Fruit fly (Drosophila melanogaster) whole organism, pupa: ENCODE measurements around the gene CG5810.

Source experiments
- CG10348 ChIP-seq: fragments of 200-800 bp; sonication (Bioruptor generic); IDR thresholded peaks from 2 replicates; pipeline ENCODE4 v1.3.6; 2022; ENCODE audit warnings: missing biosample characterization, missing genetic modification characterization
- CG12605 ChIP-seq: fragments of 200-800 bp; sonication (Bioruptor generic); IDR thresholded peaks from 2 replicates; pipeline ENCODE4 v1.3.6; 2022; ENCODE audit warnings: missing biosample characterization, missing genetic modification characterization
- CG13204 ChIP-seq: fragments of 200-800 bp; sonication (Bioruptor generic); optimal IDR thresholded peaks from 2 replicates; lab custom pipeline; 2018; ENCODE audit warnings: missing biosample characterization, mild to moderate bottlenecking, missing genetic modification characterization, moderate library complexity
- CG14655 ChIP-seq: fragments of 200-800 bp; sonication (Bioruptor generic); optimal IDR thresholded peaks from 3 replicates; lab custom pipeline; 2017; ENCODE audit warnings: mild to moderate bottlenecking, missing biosample characterization, missing genetic modification reagents, missing genetic modification characterization
- CG15710 ChIP-seq: fragments of 200-800 bp; sonication (Bioruptor generic); optimal IDR thresholded peaks from 2 replicates; lab custom pipeline; 2018; ENCODE audit warnings: missing biosample characterization, mild to moderate bottlenecking, missing genetic modification characterization, moderate library complexity
- CG17806 ChIP-seq: fragments of 200-800 bp; sonication (Bioruptor generic); optimal IDR thresholded peaks from 2 replicates; lab custom pipeline; 2018; ENCODE audit warnings: missing biosample characterization, mild to moderate bottlenecking, missing genetic modification characterization, moderate library complexity
- CG32121 ChIP-seq: fragments of 200-800 bp; sonication (Bioruptor generic); IDR thresholded peaks from 2 replicates; pipeline ENCODE4 v1.3.6; 2022; ENCODE audit warnings: missing biosample characterization, missing genetic modification characterization
- CG34367 ChIP-seq: fragments of 200-800 bp; sonication (Bioruptor generic); optimal IDR thresholded peaks from 2 replicates; lab custom pipeline; 2018; ENCODE audit warnings: missing biosample characterization, mild to moderate bottlenecking, missing genetic modification characterization
- CG4496 ChIP-seq: fragments of 200-800 bp; sonication (Bioruptor generic); IDR thresholded peaks from 3 replicates; pipeline ENCODE4 v1.3.6; 2022; ENCODE audit warnings: missing biosample characterization, missing genetic modification characterization
- CG8159 ChIP-seq: fragments of 200-800 bp; sonication (Bioruptor generic); optimal IDR thresholded peaks from 3 replicates; lab custom pipeline; 2018; ENCODE audit warnings: missing biosample characterization, mild to moderate bottlenecking, missing genetic modification characterization, moderate library complexity
- CG8301 ChIP-seq: fragments of 200-800 bp; sonication (Bioruptor generic); optimal IDR thresholded peaks from 2 replicates; lab custom pipeline; 2018; ENCODE audit warnings: missing biosample characterization, mild to moderate bottlenecking, missing genetic modification characterization
- CG9948 ChIP-seq: fragments of 200-800 bp; sonication (Bioruptor generic); optimal IDR thresholded peaks from 2 replicates; lab custom pipeline; 2018; ENCODE audit warnings: missing biosample characterization, mild to moderate bottlenecking, missing genetic modification characterization, moderate library complexity
- D1 ChIP-seq: fragments of 200-800 bp; sonication (Bioruptor generic); optimal IDR thresholded peaks from 2 replicates; lab custom pipeline; 2018; ENCODE audit warnings: missing biosample characterization, mild to moderate bottlenecking, missing genetic modification characterization, moderate library complexity
- EcR ChIP-seq: fragments of 200-800 bp; sonication (Bioruptor generic); optimal IDR thresholded peaks from 3 replicates; lab custom pipeline; 2019; ENCODE audit warnings: missing biosample characterization, missing genetic modification characterization, mild to moderate bottlenecking, moderate library complexity, missing genetic modification reagents
- Ets98B ChIP-seq: fragments of 200-800 bp; sonication (Bioruptor generic); IDR thresholded peaks from 2 replicates; pipeline ENCODE4 v1.3.6; 2022; ENCODE audit warnings: missing biosample characterization, missing genetic modification characterization
- Pif1A ChIP-seq: fragments of 200-800 bp; sonication (Bioruptor generic); optimal IDR thresholded peaks from 3 replicates; lab custom pipeline; 2016; ENCODE audit warnings: missing biosample characterization, missing genetic modification characterization
- Pif1B ChIP-seq: fragments of 200-800 bp; sonication (Bioruptor generic); optimal IDR thresholded peaks from 3 replicates; lab custom pipeline; 2016; ENCODE audit warnings: missing biosample characterization, missing genetic modification characterization
- Snoo ChIP-seq: fragments of 200-800 bp; sonication (Bioruptor generic); optimal IDR thresholded peaks from 3 replicates; lab custom pipeline; 2017; ENCODE audit warnings: missing biosample characterization, mild to moderate bottlenecking, missing genetic modification characterization, inconsistent platforms
- fd96Ca ChIP-seq: fragments of 200-800 bp; sonication (Bioruptor generic); IDR thresholded peaks from 3 replicates; pipeline ENCODE4 v1.3.6; 2022; ENCODE audit warnings: missing biosample characterization, missing genetic modification characterization
- gl ChIP-seq: fragments of 200-800 bp; sonication (Bioruptor generic); optimal IDR thresholded peaks from 2 replicates; lab custom pipeline; 2018; ENCODE audit warnings: missing biosample characterization, mild to moderate bottlenecking, missing genetic modification characterization
- rn ChIP-seq: fragments of 200-800 bp; sonication (Bioruptor generic); IDR thresholded peaks from 2 replicates; pipeline ENCODE4 v1.3.6; 2022; ENCODE audit warnings: missing biosample characterization, missing genetic modification characterization

Gene CG5810

DNA sequence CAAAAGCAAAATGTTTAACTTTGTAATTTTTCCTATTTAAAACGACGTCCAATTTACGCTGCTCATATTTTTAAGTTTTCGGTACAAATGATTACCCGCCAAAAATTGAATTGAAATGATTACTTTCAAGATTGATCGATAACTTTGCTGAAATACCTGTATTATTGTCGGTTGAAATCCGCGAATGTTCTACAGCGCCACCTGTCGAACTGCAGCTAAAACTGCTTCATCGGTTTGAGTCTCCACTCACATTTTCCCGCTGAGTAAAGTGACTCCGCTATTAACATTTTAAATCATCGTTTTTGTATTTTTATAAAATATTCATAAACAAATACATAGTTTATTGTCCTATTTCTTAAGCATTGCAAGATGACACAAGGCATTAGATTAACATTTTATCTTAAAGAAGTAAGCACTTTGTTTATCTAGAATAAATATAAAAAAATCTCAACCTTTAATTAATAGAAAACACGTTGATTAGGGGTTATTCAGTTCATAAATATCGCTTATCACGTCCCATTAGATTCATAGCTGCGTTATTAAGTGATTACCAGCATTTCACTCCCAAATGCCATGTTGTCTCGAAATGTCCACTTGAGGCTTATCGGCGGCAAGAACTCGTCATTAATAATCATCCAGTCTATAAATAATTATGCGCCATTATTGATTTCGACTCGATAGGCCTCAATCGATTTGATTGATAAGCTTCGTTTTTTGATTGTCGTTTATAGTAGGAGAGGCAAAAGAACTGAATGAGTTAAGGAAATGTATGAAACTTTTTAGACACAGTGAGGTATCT, 16.2 kb downstream of the CG5810 start:
- TF ChIP-seq CG4496 (GFP tag; lab: Robert Waterston, UW) (no peak), Snoo (tag; lab: Kevin White, UChicago) (no peak), D1 (tag; lab: Kevin White, UChicago) (peak; percentile 45)
- TF ChIP-seq, all 21 proteins: peak for 1

dm6 chr3R:21180391-21180796, 16.8 kb downstream of the CG5810 start:
- TF ChIP-seq CG8159: no peak
- TF ChIP-seq CG4496 (GFP tag; lab: Robert Waterston, UW): peak; percentile 36; the same call in 1 of the 3 replicates

DNA sequence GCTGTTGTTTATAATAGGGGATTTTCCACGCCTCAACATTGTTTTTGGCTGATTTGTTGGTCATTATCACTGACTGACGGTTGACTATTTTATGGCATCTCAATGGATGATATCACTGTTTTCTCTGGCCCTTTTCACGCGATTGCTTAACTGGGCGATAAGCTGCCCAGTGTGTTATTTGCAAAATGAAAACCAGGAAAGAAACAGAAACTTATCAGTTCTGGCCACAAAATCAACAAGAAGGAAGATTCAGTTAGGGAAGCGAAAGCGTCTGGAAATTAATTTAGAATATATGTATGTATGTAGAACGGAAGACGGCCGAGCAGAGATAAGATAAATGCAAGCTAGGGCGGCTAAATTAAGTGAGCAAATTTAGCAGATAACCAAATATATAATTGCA, 18.4 kb downstream of the CG5810 start:
- TF ChIP-seq CG9948 (tag; lab: Kevin White, UChicago) (no peak), CG13204 (no peak), CG4496 (GFP tag; lab: Robert Waterston, UW) (no peak), Snoo (tag; lab: Kevin White, UChicago) (no peak), CG12605 (GFP tag; lab: Robert Waterston, UW) (no peak), gl (tag; lab: Kevin White, UChicago) (no peak), CG34367 (tag; lab: Kevin White, UChicago) (no peak), Ets98B (GFP tag; lab: Robert Waterston, UW) (no peak), CG17806 (tag; lab: Kevin White, UChicago) (no peak), CG10348 (GFP tag; lab: Robert Waterston, UW) (no peak), CG32121 (GFP tag; lab: Robert Waterston, UW) (no peak), CG8301 (no peak), CG15710 (tag; lab: Kevin White, UChicago) (no peak), CG8159 (no peak), fd96Ca (GFP tag; lab: Robert Waterston, UW) (no peak)

dm6 chr3R:21184373-21185132, 21.0 kb downstream of the CG5810 start:
- peak; percentile 26 for TF ChIP-seq CG17806 (tag; lab: Kevin White, UChicago)
- TF ChIP-seq Ets98B (GFP tag; lab: Robert Waterston, UW): peak; percentile 43; the same call in 1 of the 2 replicates
- peak; percentile 25 for TF ChIP-seq CG8159
- TF ChIP-seq CG15710 (tag; lab: Kevin White, UChicago): peak; percentile 10
- no peak for TF ChIP-seq CG9948 (tag; lab: Kevin White, UChicago)
- peak; percentile 66 for TF ChIP-seq EcR
- TF ChIP-seq Pif1B: no peak
- no peak; the same call in 1 of the 2 replicates for TF ChIP-seq CG12605 (GFP tag; lab: Robert Waterston, UW)
- TF ChIP-seq CG4496 (GFP tag; lab: Robert Waterston, UW): peak; percentile 63; the same call in 2 of the 3 replicates
- TF ChIP-seq CG10348 (GFP tag; lab: Robert Waterston, UW): no peak
- no peak for TF ChIP-seq gl (tag; lab: Kevin White, UChicago)
- no peak for TF ChIP-seq fd96Ca (GFP tag; lab: Robert Waterston, UW)
- no peak for TF ChIP-seq CG34367 (tag; lab: Kevin White, UChicago)
- 0 out of 2 replicates have a peak, but pooled peaks have one; percentile 18 for TF ChIP-seq CG32121 (GFP tag; lab: Robert Waterston, UW)
- no peak for TF ChIP-seq rn (GFP tag; lab: Robert Waterston, UW)
- TF ChIP-seq Snoo (tag; lab: Kevin White, UChicago): peak; percentile 28
- TF ChIP-seq CG8301: peak; percentile 22
- peak; percentile 35 for TF ChIP-seq CG14655 (GFP tag; lab: Kevin White, UChicago)
- TF ChIP-seq CG13204: no peak
- TF ChIP-seq D1 (tag; lab: Kevin White, UChicago): peak; percentile 95
- TF ChIP-seq Pif1A (GFP tag; lab: Kevin White, UChicago): no peak

DNA sequence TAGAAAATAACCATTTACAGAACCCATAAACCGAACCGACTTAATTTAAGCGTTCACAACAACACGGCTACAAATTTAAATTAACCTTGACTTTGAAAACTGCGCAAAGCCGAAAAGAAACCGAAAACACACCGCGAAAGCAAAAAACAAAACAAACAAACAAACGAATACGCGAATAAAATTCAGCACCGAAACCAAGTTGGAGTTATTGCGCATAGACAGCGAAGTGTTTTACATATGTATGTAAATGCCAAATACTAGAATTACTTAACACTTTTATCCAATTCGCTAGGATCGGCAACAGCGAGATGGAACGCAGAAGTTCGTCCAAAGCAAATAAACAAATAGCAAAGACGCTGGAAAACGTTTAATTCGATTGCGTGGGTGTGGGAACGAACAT, 22.1 kb downstream of the CG5810 start:
- TF ChIP-seq CG10348 (GFP tag; lab: Robert Waterston, UW) (no peak), CG32121 (GFP tag; lab: Robert Waterston, UW) (no peak), Ets98B (GFP tag; lab: Robert Waterston, UW) (no peak), CG12605 (GFP tag; lab: Robert Waterston, UW) (no peak), CG17806 (tag; lab: Kevin White, UChicago) (no peak), Pif1A (GFP tag; lab: Kevin White, UChicago) (no peak), D1 (tag; lab: Kevin White, UChicago) (no peak), Snoo (tag; lab: Kevin White, UChicago) (no peak), Pif1B (no peak), CG9948 (tag; lab: Kevin White, UChicago) (no peak), gl (tag; lab: Kevin White, UChicago) (no peak), CG4496 (GFP tag; lab: Robert Waterston, UW) (no peak)
